Worm (Caenorhabditis elegans) whole organism, L3 larva: ENCODE measurements around the gene R11G11.16.

Experiments
- R02D3.7 ChIP-seq: fragments of 150-350 bp; optimal IDR thresholded peaks from 2 replicates; lab custom pipeline; 2014; ENCODE audit warnings: missing biosample characterization, missing genetic modification characterization
- ZK546.5 ChIP-seq: sonication (generic microtip); optimal IDR thresholded peaks from 2 replicates; lab custom pipeline; 2017; ENCODE audit warnings: missing biosample characterization, missing genetic modification characterization
- ama-1 ChIP-seq: fragments of 150-350 bp; optimal IDR thresholded peaks from 2 replicates; lab custom pipeline; 2018
- ceh-16 ChIP-seq: sonication (generic microtip); optimal IDR thresholded peaks from 2 replicates; lab custom pipeline; 2017; ENCODE audit warnings: missing biosample characterization, missing genetic modification characterization
- ceh-9 ChIP-seq: sonication (generic microtip); optimal IDR thresholded peaks from 2 replicates; lab custom pipeline; 2018; ENCODE audit warnings: missing biosample characterization, missing genetic modification characterization
- egl-27 ChIP-seq: sonication (generic microtip); optimal IDR thresholded peaks from 4 replicates; lab custom pipeline; 2017; ENCODE audit warnings: missing biosample characterization, missing genetic modification reagents, missing genetic modification characterization
- egl-5 ChIP-seq: fragments of 150-350 bp; optimal IDR thresholded peaks from 2 replicates; lab custom pipeline; 2017; ENCODE audit warnings: missing biosample characterization, missing genetic modification reagents, missing genetic modification characterization, inconsistent platforms
- elt-1 ChIP-seq: fragments of 150-350 bp; optimal IDR thresholded peaks from 2 replicates; lab custom pipeline; 2014; ENCODE audit warnings: missing biosample characterization, missing genetic modification characterization
- elt-2 ChIP-seq: sonication (generic microtip); optimal IDR thresholded peaks from 2 replicates; lab custom pipeline; 2016; ENCODE audit warnings: missing genetic modification reagents, mild to moderate bottlenecking, missing genetic modification characterization, missing compliant biosample characterization
- elt-3 ChIP-seq, 3 experiments: fragments of 150-350 bp in 1 of 3; sonication (generic microtip) in 2 of 3; optimal IDR thresholded peaks; 2 replicates in 2 of 3; 4 replicates in 1 of 3; lab custom pipeline; 2014 to 2017; ENCODE audit warnings: missing biosample characterization in 3 of 3, missing genetic modification characterization in 3 of 3
- eor-1 ChIP-seq, 2 experiments: fragments of 150-350 bp; optimal IDR thresholded peaks; 2 replicates each; lab custom pipeline; 2014 to 2018; ENCODE audit warnings: missing biosample characterization in 2 of 2, missing genetic modification characterization in 2 of 2
- fos-1 ChIP-seq: fragments of 150-350 bp; optimal IDR thresholded peaks from 2 replicates; lab custom pipeline; 2014; ENCODE audit warnings: missing biosample characterization, missing genetic modification characterization
- hmg-11 ChIP-seq: sonication (generic microtip); optimal IDR thresholded peaks from 2 replicates; lab custom pipeline; 2016; ENCODE audit warnings: missing genetic modification characterization, missing compliant biosample characterization
- jun-1 ChIP-seq: fragments of 150-350 bp; optimal IDR thresholded peaks from 2 replicates; lab custom pipeline; 2014; ENCODE audit warnings: missing biosample characterization, missing genetic modification reagents, missing genetic modification characterization
- lin-15B ChIP-seq: fragments of 150-350 bp; optimal IDR thresholded peaks from 2 replicates; lab custom pipeline; 2014; ENCODE audit warnings: missing biosample characterization, missing genetic modification characterization
- lin-39 ChIP-seq: fragments of 150-350 bp; optimal IDR thresholded peaks from 2 replicates; lab custom pipeline; 2018; ENCODE audit warnings: missing biosample characterization, missing genetic modification reagents, missing genetic modification characterization
- mdl-1 ChIP-seq: fragments of 150-350 bp; optimal IDR thresholded peaks from 2 replicates; lab custom pipeline; 2014; ENCODE audit warnings: missing biosample characterization, missing genetic modification characterization
- nhr-11 ChIP-seq: fragments of 150-350 bp; optimal IDR thresholded peaks from 2 replicates; lab custom pipeline; 2014; ENCODE audit warnings: missing biosample characterization, missing genetic modification characterization
- nhr-12 ChIP-seq: fragments of 150-350 bp; optimal IDR thresholded peaks from 2 replicates; lab custom pipeline; 2014; ENCODE audit warnings: missing biosample characterization, missing genetic modification characterization
- nhr-23 ChIP-seq: fragments of 150-350 bp; optimal IDR thresholded peaks from 2 replicates; lab custom pipeline; 2014; ENCODE audit warnings: missing biosample characterization, missing genetic modification reagents, missing genetic modification characterization
- nhr-237 ChIP-seq: fragments of 150-350 bp; optimal IDR thresholded peaks from 2 replicates; lab custom pipeline; 2014; ENCODE audit warnings: missing biosample characterization, missing genetic modification characterization
- nhr-28 ChIP-seq: fragments of 150-350 bp; optimal IDR thresholded peaks from 2 replicates; lab custom pipeline; 2014; ENCODE audit warnings: missing biosample characterization, missing genetic modification characterization
- nhr-43 ChIP-seq: sonication (generic microtip); optimal IDR thresholded peaks from 2 replicates; lab custom pipeline; 2016; ENCODE audit warnings: mild to moderate bottlenecking, missing genetic modification characterization, missing compliant biosample characterization; ENCODE audit not compliant: poor library complexity, severe bottlenecking
- nhr-67 ChIP-seq: fragments of 150-350 bp; optimal IDR thresholded peaks from 2 replicates; lab custom pipeline; 2014; ENCODE audit warnings: missing biosample characterization, missing genetic modification characterization
- nhr-76 ChIP-seq: fragments of 150-350 bp; sonication (generic microtip); optimal IDR thresholded peaks from 5 replicates; lab custom pipeline; 2014; ENCODE audit warnings: missing biosample characterization, missing genetic modification characterization
- nhr-77 ChIP-seq: fragments of 150-350 bp; optimal IDR thresholded peaks from 2 replicates; lab custom pipeline; 2014; ENCODE audit warnings: missing biosample characterization, missing genetic modification characterization
- pha-4 ChIP-seq: fragments of 150-350 bp; optimal IDR thresholded peaks from 2 replicates; lab custom pipeline; 2014; ENCODE audit warnings: missing biosample characterization, missing genetic modification reagents, missing genetic modification characterization
- sea-2 ChIP-seq: fragments of 150-350 bp; sonication (generic microtip); optimal IDR thresholded peaks from 4 replicates; lab custom pipeline; 2014; ENCODE audit warnings: missing biosample characterization, missing genetic modification reagents, missing genetic modification characterization
- skn-1 ChIP-seq: fragments of 150-350 bp; optimal IDR thresholded peaks from 2 replicates; lab custom pipeline; 2014; ENCODE audit warnings: missing biosample characterization, missing genetic modification characterization
- snpc-4 ChIP-seq: fragments of 150-350 bp; optimal IDR thresholded peaks from 2 replicates; lab custom pipeline; 2014; ENCODE audit warnings: missing biosample characterization, missing genetic modification characterization
- tbx-2 ChIP-seq: sonication (generic microtip); optimal IDR thresholded peaks from 2 replicates; lab custom pipeline; 2016; ENCODE audit warnings: mild to moderate bottlenecking, missing genetic modification characterization, missing compliant biosample characterization
- zag-1 ChIP-seq: fragments of 150-350 bp; optimal IDR thresholded peaks from 2 replicates; lab custom pipeline; 2014; ENCODE audit warnings: missing biosample characterization, missing genetic modification characterization
- ztf-11 ChIP-seq: fragments of 150-350 bp; optimal IDR thresholded peaks from 2 replicates; lab custom pipeline; 2014; ENCODE audit warnings: missing biosample characterization, missing genetic modification characterization
- ztf-4 ChIP-seq: fragments of 150-350 bp; optimal IDR thresholded peaks from 2 replicates; lab custom pipeline; 2014; ENCODE audit warnings: missing biosample characterization, missing genetic modification characterization

The R11G11.16 gene

ce11 chrV:559940-560339 is 35.0 kb upstream of the R11G11.16 start, which contains the start of gene srx-7:
Gene srx-7, plus strand, starts transcription at chrV:560195.
- TF ChIP-seq lin-39 (no peak), snpc-4 (tag; lab: Kevin White, UChicago) (no peak), ztf-11 (tag; lab: Kevin White, UChicago) (no peak), nhr-77 (tag; lab: Kevin White, UChicago) (no peak), pha-4 (tag; lab: Kevin White, UChicago) (no peak), ama-1 (lab: Kevin White, UChicago) (no peak), nhr-23 (no peak), nhr-43 (tag; lab: Kevin White, UChicago) (no peak), skn-1 (tag; lab: Kevin White, UChicago) (no peak), nhr-67 (no peak)

- TF ChIP-seq elt-2 (no peak), fos-1 (tag; lab: Kevin White, UChicago) (no peak)
These were observed 31.1 kb upstream of the R11G11.16 start, which contains the start of gene srx-8 for ce11 chrV:556055-556454. Gene srx-8, minus strand, starts transcription at chrV:556155.

ce11 chrV:553067-553466 is 28.1 kb upstream of the R11G11.16 start, which contains the start of gene C14C6.8:
Gene C14C6.8, minus strand, starts transcription at chrV:553167.
- no peak for TF ChIP-seq lin-15B
- no peak for TF ChIP-seq nhr-28
- TF ChIP-seq nhr-76 (tag; lab: Kevin White, UChicago): no peak
- TF ChIP-seq elt-2: no peak
- no peak for TF ChIP-seq elt-3 (tag; optimal IDR thresholded peaks at IDR 0.05; lab: Kevin White, UChicago)

ce11 chrV:552406-552805 is 27.5 kb upstream of the R11G11.16 start:
- TF ChIP-seq elt-3 (tag; optimal IDR thresholded peaks at IDR 0.05; lab: Kevin White, UChicago) (no peak), nhr-77 (tag; lab: Kevin White, UChicago) (no peak), jun-1 (no peak), nhr-67 (no peak), nhr-11 (tag; lab: Kevin White, UChicago) (no peak), hmg-11 (no peak), egl-5 (no peak), elt-2 (no peak), lin-39 (no peak), zag-1 (no peak), ceh-9 (tag; lab: Kevin White, UChicago) (no peak), nhr-12 (tag; lab: Kevin White, UChicago) (no peak), pha-4 (tag; lab: Kevin White, UChicago) (no peak), nhr-237 (tag; lab: Kevin White, UChicago) (no peak), ama-1 (lab: Kevin White, UChicago) (no peak), sea-2 (GFP tag; lab: Kevin White, UChicago) (no peak), nhr-76 (tag; lab: Kevin White, UChicago) (no peak), ceh-16 (tag; lab: Kevin White, UChicago) (no peak), tbx-2 (tag; lab: Kevin White, UChicago) (no peak)

ce11 chrV:547980-548379 is 23.0 kb upstream of the R11G11.16 start, which contains the start of gene C14C6.6:
Gene C14C6.6, minus strand, starts transcription at chrV:548080.
- TF ChIP-seq lin-15B (no peak), R02D3.7 (tag; lab: Kevin White, UChicago) (no peak), nhr-237 (tag; lab: Kevin White, UChicago) (no peak), nhr-23 (no peak), ZK546.5 (tag; lab: Kevin White, UChicago) (no peak)
- TF ChIP-seq, all 47 proteins: peak for 0

ce11 chrV:543169-543568 is 18.2 kb upstream of the R11G11.16 start, which contains the start of gene C14C6.3:
Gene C14C6.3, plus strand, starts transcription at chrV:543469.
- no peak for TF ChIP-seq egl-27 (tag; lab: Kevin White, UChicago)
- no peak for TF ChIP-seq lin-15B
- peak; percentile 64 for TF ChIP-seq elt-1 (tag; lab: Kevin White, UChicago)

ce11 chrV:541470-541869 is 16.5 kb upstream of the R11G11.16 start:
- TF ChIP-seq eor-1 (tag; optimal IDR thresholded peaks at IDR 0.05; lab: Kevin White, UChicago): no peak
- TF ChIP-seq elt-1 (tag; lab: Kevin White, UChicago): peak; percentile 68
- TF ChIP-seq mdl-1 (tag; lab: Kevin White, UChicago): no peak
- TF ChIP-seq ztf-4 (tag; lab: Kevin White, UChicago): no peak
- no peak for TF ChIP-seq egl-5
